Fruit fly (Drosophila melanogaster) whole organism, embryonic: ENCODE measurements around the gene Tango5.
A peak's percentile ranks its signal among the peaks of the same experiment; 100 is the strongest.

Source experiments
- Asciz ChIP-seq: fragments of 200-800 bp; sonication (Bioruptor generic); optimal IDR thresholded peaks from 2 replicates; lab custom pipeline; 2017; ENCODE audit warnings: missing biosample characterization, mild to moderate bottlenecking, missing genetic modification characterization, missing genetic modification reagents
- C15 ChIP-seq: fragments of 200-800 bp; sonication (Bioruptor generic); IDR thresholded peaks from 3 replicates; pipeline ENCODE4 v1.3.6; 2022; ENCODE audit warnings: missing biosample characterization, missing genetic modification characterization
- CG10543 ChIP-seq: fragments of 200-800 bp; sonication (Bioruptor generic); optimal IDR thresholded peaks from 3 replicates; lab custom pipeline; 2017; ENCODE audit warnings: missing biosample characterization, mild to moderate bottlenecking, missing genetic modification characterization, moderate library complexity
- CG11504 ChIP-seq: fragments of 200-800 bp; sonication (Bioruptor generic); optimal IDR thresholded peaks from 3 replicates; lab custom pipeline; 2019; ENCODE audit warnings: missing biosample characterization, mild to moderate bottlenecking, missing genetic modification characterization, moderate library complexity
- CG12236 ChIP-seq: fragments of 200-800 bp; sonication (Bioruptor generic); optimal IDR thresholded peaks from 2 replicates; lab custom pipeline; 2016; ENCODE audit warnings: missing biosample characterization, missing genetic modification characterization
- CG7372 ChIP-seq: fragments of 200-800 bp; sonication (Bioruptor generic); IDR thresholded peaks from 2 replicates; pipeline ENCODE4 v1.3.6; 2022; ENCODE audit warnings: missing biosample characterization, missing genetic modification characterization
- CG7786 ChIP-seq: fragments of 200-800 bp; sonication (Bioruptor generic); optimal IDR thresholded peaks from 2 replicates; lab custom pipeline; 2016; ENCODE audit warnings: missing biosample characterization, missing genetic modification characterization
- CG7839 ChIP-seq: fragments of 200-800 bp; sonication (Bioruptor generic); optimal IDR thresholded peaks from 3 replicates; lab custom pipeline; 2018; ENCODE audit warnings: missing biosample characterization, mild to moderate bottlenecking, missing genetic modification characterization, moderate library complexity
- CG8290 ChIP-seq, 3 experiments: fragments of 200-800 bp; sonication (Bioruptor generic); optimal IDR thresholded peaks; 2 replicates each; lab custom pipeline; 2016 to 2019; ENCODE audit warnings: missing biosample characterization in 3 of 3, missing genetic modification characterization in 3 of 3, mild to moderate bottlenecking in 2 of 3, moderate library complexity in 1 of 3
- Camta ChIP-seq: fragments of 200-800 bp; sonication (Bioruptor generic); optimal IDR thresholded peaks from 2 replicates; lab custom pipeline; 2016; ENCODE audit warnings: missing biosample characterization, missing genetic modification characterization
- Dbx ChIP-seq: fragments of 200-800 bp; sonication (Bioruptor generic); IDR thresholded peaks from 3 replicates; pipeline ENCODE4 v1.3.6; 2022; ENCODE audit warnings: missing biosample characterization, missing genetic modification characterization
- Dref ChIP-seq: fragments of 200-800 bp; sonication (Bioruptor generic); IDR thresholded peaks from 2 replicates; pipeline ENCODE4 v1.3.6; 2022; ENCODE audit warnings: missing biosample characterization, missing genetic modification characterization
- ERR ChIP-seq: fragments of 200-800 bp; sonication (Bioruptor generic); optimal IDR thresholded peaks from 2 replicates; lab custom pipeline; 2016; ENCODE audit warnings: missing biosample characterization, missing genetic modification characterization
- HLH54F ChIP-seq: fragments of 200-800 bp; sonication (Bioruptor generic); optimal IDR thresholded peaks from 3 replicates; lab custom pipeline; 2016; ENCODE audit warnings: missing biosample characterization, missing genetic modification characterization
- Hmx ChIP-seq: fragments of 200-800 bp; sonication (Bioruptor generic); optimal IDR thresholded peaks from 2 replicates; lab custom pipeline; 2016; ENCODE audit warnings: missing biosample characterization, missing genetic modification characterization
- Hr3 ChIP-seq: fragments of 200-800 bp; sonication (Bioruptor generic); optimal IDR thresholded peaks from 3 replicates; lab custom pipeline; 2016; ENCODE audit warnings: missing biosample characterization, missing genetic modification characterization
- Hr51 ChIP-seq, 2 experiments: fragments of 200-800 bp; sonication (Bioruptor generic); optimal IDR thresholded peaks; 2 replicates in 1 of 2; 3 replicates in 1 of 2; lab custom pipeline; 2016 to 2018; ENCODE audit warnings: missing biosample characterization in 2 of 2, missing genetic modification characterization in 2 of 2, mild to moderate bottlenecking in 1 of 2, moderate library complexity in 1 of 2
- Hsf ChIP-seq: fragments of 200-800 bp; sonication (Bioruptor generic); optimal IDR thresholded peaks from 3 replicates; lab custom pipeline; 2016; ENCODE audit warnings: missing biosample characterization, missing genetic modification characterization
- Meics ChIP-seq: fragments of 200-800 bp; sonication (Bioruptor generic); optimal IDR thresholded peaks from 2 replicates; lab custom pipeline; 2017; ENCODE audit warnings: missing biosample characterization, mild to moderate bottlenecking, missing genetic modification characterization
- NC2β ChIP-seq: fragments of 200-800 bp; sonication (Bioruptor generic); optimal IDR thresholded peaks from 2 replicates; lab custom pipeline; 2016; ENCODE audit warnings: missing biosample characterization, missing genetic modification characterization
- NFAT ChIP-seq: fragments of 200-800 bp; sonication (Bioruptor generic); IDR thresholded peaks from 2 replicates; pipeline ENCODE4 v1.3.6; 2022; ENCODE audit warnings: missing biosample characterization, missing genetic modification characterization
- Oli ChIP-seq: fragments of 200-800 bp; sonication (Bioruptor generic); optimal IDR thresholded peaks from 2 replicates; lab custom pipeline; 2018; ENCODE audit warnings: missing biosample characterization, mild to moderate bottlenecking, missing genetic modification characterization, moderate library complexity
- PHDP ChIP-seq: fragments of 200-800 bp; sonication (Bioruptor generic); optimal IDR thresholded peaks from 3 replicates; lab custom pipeline; 2018; ENCODE audit warnings: missing biosample characterization, mild to moderate bottlenecking, missing genetic modification characterization, moderate library complexity
- Pdp1 ChIP-seq, 2 experiments: fragments of 200-800 bp; sonication (Bioruptor generic); optimal IDR thresholded peaks; 3 replicates each; lab custom pipeline; 2016; ENCODE audit warnings: missing biosample characterization in 2 of 2, missing genetic modification characterization in 2 of 2, mild to moderate bottlenecking in 1 of 2, moderate library complexity in 1 of 2
- Poxn ChIP-seq: fragments of 200-800 bp; sonication (Bioruptor generic); IDR thresholded peaks from 2 replicates; pipeline ENCODE4 v1.3.6; 2022; ENCODE audit warnings: missing biosample characterization, missing genetic modification characterization
- Rx ChIP-seq: fragments of 200-800 bp; sonication (Bioruptor generic); IDR thresholded peaks from 2 replicates; pipeline ENCODE4 v1.3.6; 2022; ENCODE audit warnings: missing biosample characterization, missing genetic modification characterization
- ac ChIP-seq: fragments of 200-800 bp; sonication (Bioruptor generic); optimal IDR thresholded peaks from 3 replicates; lab custom pipeline; 2017; ENCODE audit warnings: missing biosample characterization, mild to moderate bottlenecking, missing genetic modification characterization
- ap ChIP-seq: fragments of 200-800 bp; sonication (Bioruptor generic); IDR thresholded peaks from 2 replicates; pipeline ENCODE4 v1.3.6; 2022; ENCODE audit warnings: missing biosample characterization, missing genetic modification characterization
- bsh ChIP-seq, 2 experiments: fragments of 200-800 bp; sonication (Bioruptor generic); optimal IDR thresholded peaks; 2 replicates each; lab custom pipeline; 2017 to 2018; ENCODE audit warnings: mild to moderate bottlenecking in 2 of 2, missing biosample characterization in 2 of 2, missing genetic modification characterization in 2 of 2, moderate library complexity in 1 of 2
- cato ChIP-seq: fragments of 200-800 bp; sonication (Bioruptor generic); optimal IDR thresholded peaks from 2 replicates; lab custom pipeline; 2016; ENCODE audit warnings: missing biosample characterization, missing genetic modification characterization, borderline replicate concordance
- cwo ChIP-seq: fragments of 200-800 bp; sonication (Bioruptor generic); optimal IDR thresholded peaks from 3 replicates; lab custom pipeline; 2017; ENCODE audit warnings: missing biosample characterization, missing genetic modification characterization, mild to moderate bottlenecking, moderate library complexity, missing genetic modification reagents
- disco-r ChIP-seq: fragments of 200-800 bp; sonication (Bioruptor generic); optimal IDR thresholded peaks from 2 replicates; lab custom pipeline; 2016; ENCODE audit warnings: missing biosample characterization, missing genetic modification characterization
- dm ChIP-seq: fragments of 200-800 bp; sonication (Bioruptor generic); optimal IDR thresholded peaks from 3 replicates; lab custom pipeline; 2016; ENCODE audit warnings: missing biosample characterization, missing genetic modification characterization
- exex ChIP-seq: fragments of 200-800 bp; sonication (Bioruptor generic); optimal IDR thresholded peaks from 4 replicates; lab custom pipeline; 2018; ENCODE audit warnings: missing biosample characterization, mild to moderate bottlenecking, missing genetic modification characterization, moderate library complexity
- grau ChIP-seq: fragments of 200-800 bp; optimal IDR thresholded peaks from 3 replicates; lab custom pipeline; 2019; ENCODE audit warnings: missing biosample characterization, mild to moderate bottlenecking, missing genetic modification characterization, moderate library complexity
- gro ChIP-seq: fragments of 200-800 bp; sonication (Bioruptor generic); optimal IDR thresholded peaks from 2 replicates; lab custom pipeline; 2016; ENCODE audit warnings: missing biosample characterization, missing genetic modification characterization
- hbn ChIP-seq: fragments of 200-800 bp; sonication (Bioruptor generic); IDR thresholded peaks from 2 replicates; pipeline ENCODE4 v1.3.6; 2022; ENCODE audit warnings: missing biosample characterization, missing genetic modification characterization; ENCODE audit not compliant: partially characterized antibody
- hkb ChIP-seq, 2 experiments: fragments of 200-800 bp in 1 of 2; fragments of >200 bp in 1 of 2; sonication (Bioruptor generic) in 1 of 2; IDR thresholded peaks in 1 of 2; optimal IDR thresholded peaks in 1 of 2; 2 replicates each; pipeline versions ENCODE4 v1.3.6 to Lab custom; 2017 to 2022; ENCODE audit warnings: missing biosample characterization in 1 of 2, missing genetic modification characterization in 1 of 2
- knrl ChIP-seq: fragments of 200-800 bp; sonication (Bioruptor generic); IDR thresholded peaks from 3 replicates; pipeline ENCODE4 v1.3.6; 2022; ENCODE audit warnings: missing biosample characterization, missing genetic modification characterization; ENCODE audit not compliant: partially characterized antibody
- pb ChIP-seq: fragments of 200-800 bp; sonication (Bioruptor generic); optimal IDR thresholded peaks from 3 replicates; lab custom pipeline; 2016; ENCODE audit warnings: missing biosample characterization, missing genetic modification characterization
- ro ChIP-seq: fragments of 200-800 bp; sonication (Bioruptor generic); IDR thresholded peaks from 2 replicates; pipeline ENCODE4 v1.3.6; 2022; ENCODE audit warnings: missing biosample characterization, missing genetic modification characterization
- sens ChIP-seq: fragments of 200-800 bp; sonication (Bioruptor generic); peaks from one replicate; lab custom pipeline; 2016; ENCODE audit warnings: missing biosample characterization, missing genetic modification characterization
- slbo ChIP-seq: fragments of 200-800 bp; sonication (Bioruptor generic); IDR thresholded peaks from 2 replicates; pipeline ENCODE4 v1.3.6; 2022; ENCODE audit warnings: missing biosample characterization, missing genetic modification characterization
- sob ChIP-seq: fragments of 200-800 bp; sonication (Bioruptor generic); IDR thresholded peaks from 2 replicates; pipeline ENCODE4 v1.3.6; 2022; ENCODE audit warnings: missing biosample characterization, missing genetic modification characterization
- sug ChIP-seq: fragments of 200-800 bp; optimal IDR thresholded peaks from 2 replicates; lab custom pipeline; 2019; ENCODE audit warnings: missing biosample characterization, mild to moderate bottlenecking, missing genetic modification characterization, moderate library complexity
- trh ChIP-seq: fragments of 200-800 bp; sonication (Bioruptor generic); optimal IDR thresholded peaks from 2 replicates; lab custom pipeline; 2016; ENCODE audit warnings: missing biosample characterization, missing genetic modification characterization
- ttk ChIP-seq: fragments of 200-800 bp; sonication (Bioruptor generic); IDR thresholded peaks from 2 replicates; pipeline ENCODE4 v2.1.2; 2022; ENCODE audit warnings: missing biosample characterization, missing genetic modification characterization
- tup ChIP-seq: fragments of 200-800 bp; sonication (Bioruptor generic); optimal IDR thresholded peaks from 2 replicates; lab custom pipeline; 2016; ENCODE audit warnings: missing biosample characterization, mild to moderate bottlenecking, missing genetic modification characterization, moderate library complexity
- wek ChIP-seq: fragments of 200-800 bp; sonication (Bioruptor generic); optimal IDR thresholded peaks from 3 replicates; lab custom pipeline; 2018; ENCODE audit warnings: missing biosample characterization, mild to moderate bottlenecking, missing genetic modification characterization, moderate library complexity
- z ChIP-seq: fragments of 200-800 bp; sonication (Bioruptor generic); IDR thresholded peaks from 3 replicates; pipeline ENCODE4 v1.3.6; 2022; ENCODE audit warnings: missing biosample characterization, missing genetic modification characterization
- zen ChIP-seq: fragments of 200-800 bp; sonication (Bioruptor generic); optimal IDR thresholded peaks from 3 replicates; lab custom pipeline; 2018; ENCODE audit warnings: missing biosample characterization, mild to moderate bottlenecking, missing genetic modification characterization, moderate library complexity

Tango5 gene

dm6 chrX:10744315-10744767, 19.9 kb downstream of the Tango5 start, which contains the start of gene ras (continued):
- TF ChIP-seq pb (GFP tag; lab: Kevin White, UChicago), result peak; percentile 23
- no peak for TF ChIP-seq CG12236 (GFP tag; lab: Kevin White, UChicago)
- TF ChIP-seq Hr3 (GFP tag; lab: Kevin White, UChicago), result no peak
- peak; percentile 61 for TF ChIP-seq sug
- TF ChIP-seq Poxn (GFP tag; lab: Robert Waterston, UW), result no peak
- TF ChIP-seq ro (GFP tag; lab: Robert Waterston, UW), result no peak
- TF ChIP-seq Pdp1 (GFP tag; optimal IDR thresholded peaks at IDR 0.05; lab: Kevin White, UChicago), result peak in 1 of 2 experiments; percentile 95
- TF ChIP-seq Hr51 (GFP tag; optimal IDR thresholded peaks at IDR 0.05; lab: Kevin White, UChicago), result no peak
- TF ChIP-seq ttk (GFP tag; lab: Robert Waterston, UW), result no peak
- no peak for TF ChIP-seq grau (tag; lab: Kevin White, UChicago)
- TF ChIP-seq Hsf (GFP tag; lab: Kevin White, UChicago), result peak; percentile 5
- TF ChIP-seq Meics (GFP tag; lab: Kevin White, UChicago), result peak; percentile 16
- no peak for TF ChIP-seq knrl (GFP tag; lab: Robert Waterston, UW)
- TF ChIP-seq wek, result no peak
- TF ChIP-seq ac (GFP tag; lab: Kevin White, UChicago), result no peak
- TF ChIP-seq NFAT (GFP tag; lab: Robert Waterston, UW), result no peak
- no peak for TF ChIP-seq dm
- no peak for TF ChIP-seq z (GFP tag; lab: Robert Waterston, UW)
- TF ChIP-seq disco-r (GFP tag; lab: Kevin White, UChicago), result no peak
- no peak for TF ChIP-seq NC2β
- no peak for TF ChIP-seq ERR (GFP tag; lab: Kevin White, UChicago)
- TF ChIP-seq PHDP (tag; lab: Kevin White, UChicago), result no peak
- TF ChIP-seq ap (GFP tag; lab: Robert Waterston, UW), result no peak
- no peak for TF ChIP-seq trh (GFP tag; lab: Kevin White, UChicago)
- no peak for TF ChIP-seq Asciz (GFP tag; lab: Kevin White, UChicago)
- TF ChIP-seq sob (GFP tag; lab: Robert Waterston, UW), result no peak
- TF ChIP-seq Dbx (GFP tag; lab: Robert Waterston, UW), result no peak
- TF ChIP-seq hbn (GFP tag; lab: Robert Waterston, UW), result no peak
- peak; percentile 85 for TF ChIP-seq CG11504
- TF ChIP-seq Rx (GFP tag; lab: Robert Waterston, UW), result no peak
- no peak for TF ChIP-seq CG8290 (GFP tag; optimal IDR thresholded peaks at IDR 0.05; lab: Kevin White, UChicago)
- peak in 1 of 2 experiments; percentile 38 for TF ChIP-seq CG8290 (tag; optimal IDR thresholded peaks at IDR 0.05; lab: Kevin White, UChicago)
- TF ChIP-seq Hmx, result no peak
- TF ChIP-seq CG10543 (GFP tag; lab: Kevin White, UChicago), result peak; percentile 46
- peak; percentile 95 for TF ChIP-seq exex (tag; lab: Kevin White, UChicago)
- no peak for TF ChIP-seq Oli (tag; lab: Kevin White, UChicago)
- no peak for TF ChIP-seq Camta (GFP tag; lab: Kevin White, UChicago)
- TF ChIP-seq CG7372 (GFP tag; lab: Robert Waterston, UW), result no peak
- no peak for TF ChIP-seq CG7786 (GFP tag; lab: Kevin White, UChicago)
- TF ChIP-seq Dref (GFP tag; lab: Robert Waterston, UW), result peak; percentile 38; the same call in 1 of the 2 replicates
- no peak for TF ChIP-seq slbo (GFP tag; lab: Robert Waterston, UW)
- TF ChIP-seq CG7839, result no peak
- TF ChIP-seq tup (GFP tag; lab: Kevin White, UChicago), result no peak
- TF ChIP-seq cato (GFP tag; lab: Kevin White, UChicago), result no peak
- no peak for TF ChIP-seq gro (GFP tag; lab: Kevin White, UChicago)
- TF ChIP-seq HLH54F (GFP tag; lab: Kevin White, UChicago), result no peak
- TF ChIP-seq sens (GFP tag; lab: Kevin White, UChicago), result no peak
- TF ChIP-seq cwo (GFP tag; lab: Kevin White, UChicago), result no peak
- peak; percentile 39 for TF ChIP-seq zen
- TF ChIP-seq bsh (GFP tag; optimal IDR thresholded peaks at IDR 0.05; lab: Kevin White, UChicago), result no peak
- no peak for TF ChIP-seq C15
- TF ChIP-seq hkb (optimal IDR thresholded peaks at IDR 0.05; lab: Kevin White, UChicago), result no peak
- TF ChIP-seq hkb (GFP tag; IDR thresholded peaks at IDR 0.05; lab: Robert Waterston, UW), result no peak
